Fruit fly (Drosophila melanogaster) whole organism, adult: ENCODE measurements around the gene CG17186.

Source experiments
- CG11617 ChIP-seq: fragments of 200-800 bp; sonication (Bioruptor generic); optimal IDR thresholded peaks from 2 replicates; lab custom pipeline; 2017; ENCODE audit warnings: mild to moderate bottlenecking, missing biosample characterization, missing genetic modification reagents, missing genetic modification characterization
- CG12768 ChIP-seq: fragments of 200-800 bp; sonication (Bioruptor generic); optimal IDR thresholded peaks from 2 replicates; lab custom pipeline; 2017; ENCODE audit warnings: missing biosample characterization, missing genetic modification characterization, mild to moderate bottlenecking, moderate library complexity, missing genetic modification reagents
- CG14711 ChIP-seq: fragments of 200-800 bp; sonication (Bioruptor generic); optimal IDR thresholded peaks from 2 replicates; lab custom pipeline; 2018; ENCODE audit warnings: missing biosample characterization, mild to moderate bottlenecking, missing genetic modification characterization, moderate library complexity
- CG1620 ChIP-seq: fragments of 200-800 bp; sonication (Bioruptor generic); optimal IDR thresholded peaks from 2 replicates; lab custom pipeline; 2016; ENCODE audit warnings: missing biosample characterization, missing genetic modification characterization
- CG7045 ChIP-seq: fragments of 200-800 bp; sonication (Bioruptor generic); optimal IDR thresholded peaks from 2 replicates; lab custom pipeline; 2017; ENCODE audit warnings: missing biosample characterization, mild to moderate bottlenecking, missing genetic modification characterization
- CG7101 ChIP-seq: fragments of 200-800 bp; sonication (Bioruptor generic); optimal IDR thresholded peaks from 2 replicates; lab custom pipeline; 2018; ENCODE audit warnings: missing biosample characterization, mild to moderate bottlenecking, missing genetic modification characterization, moderate library complexity
- Mnt ChIP-seq: fragments of 200-800 bp; sonication (Bioruptor generic); optimal IDR thresholded peaks from 2 replicates; lab custom pipeline; 2016; ENCODE audit warnings: missing biosample characterization, mild to moderate bottlenecking, missing genetic modification characterization
- bab1 ChIP-seq: fragments of 200-800 bp; sonication (Bioruptor generic); optimal IDR thresholded peaks from 3 replicates; lab custom pipeline; 2019; ENCODE audit warnings: missing biosample characterization, mild to moderate bottlenecking, missing genetic modification characterization, moderate library complexity
- cnc ChIP-seq, 2 experiments: fragments of >200 bp; optimal IDR thresholded peaks; 2 replicates each; lab custom pipeline; 2017
- kay ChIP-seq: fragments of 200-800 bp; sonication (Bioruptor generic); peaks from one replicate; lab custom pipeline; 2016; ENCODE audit warnings: missing biosample characterization, missing genetic modification characterization, borderline replicate concordance
- ovo ChIP-seq: fragments of 200-800 bp; sonication (Bioruptor generic); optimal IDR thresholded peaks from 2 replicates; lab custom pipeline; 2016; ENCODE audit warnings: missing biosample characterization, missing genetic modification characterization
- pad ChIP-seq: fragments of 200-800 bp; sonication (Bioruptor generic); optimal IDR thresholded peaks from 3 replicates; lab custom pipeline; 2017; ENCODE audit warnings: missing biosample characterization, missing genetic modification characterization, mild to moderate bottlenecking, moderate library complexity, missing genetic modification reagents
- toe ChIP-seq: fragments of 200-800 bp; sonication (Bioruptor generic); optimal IDR thresholded peaks from 2 replicates; lab custom pipeline; 2016; ENCODE audit warnings: missing biosample characterization, missing genetic modification characterization

dm6 chr3R:19836687-19837086, 40.6 kb downstream of the CG17186 start, which contains the start of gene bnl:
- TF ChIP-seq bab1 (GFP tag; lab: Kevin White, UChicago) (peak; percentile 54), kay (GFP tag; lab: Kevin White, UChicago) (no peak), CG7101 (tag; lab: Kevin White, UChicago) (peak; percentile 16), CG7045 (no peak), CG14711 (no peak), Mnt (GFP tag; lab: Kevin White, UChicago) (peak; percentile 62), CG11617 (GFP tag; lab: Kevin White, UChicago) (no peak), CG1620 (GFP tag; lab: Kevin White, UChicago) (no peak), cnc (optimal IDR thresholded peaks at IDR 0.05; lab: Kevin White, UChicago) (no peak), pad (GFP tag; lab: Kevin White, UChicago) (peak; percentile 6), toe (GFP tag; lab: Kevin White, UChicago) (no peak), ovo (GFP tag; lab: Kevin White, UChicago) (no peak), CG12768 (peak; percentile 36)
